Fruit fly (Drosophila melanogaster) whole organism, embryonic: ENCODE measurements around the gene Cnep1r2.

Experiments used
- CG16815 ChIP-seq: fragments of 200-800 bp; sonication (Bioruptor generic); optimal IDR thresholded peaks from 3 replicates; lab custom pipeline; 2017; ENCODE audit warnings: missing biosample characterization, mild to moderate bottlenecking, missing genetic modification characterization
- Hmx ChIP-seq: fragments of 200-800 bp; sonication (Bioruptor generic); optimal IDR thresholded peaks from 2 replicates; lab custom pipeline; 2016; ENCODE audit warnings: missing biosample characterization, missing genetic modification characterization
- Poxn ChIP-seq: fragments of 200-800 bp; sonication (Bioruptor generic); IDR thresholded peaks from 2 replicates; pipeline ENCODE4 v1.3.6; 2022; ENCODE audit warnings: missing biosample characterization, missing genetic modification characterization

- no peak for TF ChIP-seq CG16815 (GFP tag; lab: Kevin White, UChicago)
- TF ChIP-seq Poxn (GFP tag; lab: Robert Waterston, UW): no peak
- no peak for TF ChIP-seq Hmx
These were observed 21.6 kb downstream of the Cnep1r2 start for dm6 chr3L:10659524-10659923.
